Fruit fly (Drosophila melanogaster): ENCODE results near the gene rdgC.

rdgC gene

DNA sequence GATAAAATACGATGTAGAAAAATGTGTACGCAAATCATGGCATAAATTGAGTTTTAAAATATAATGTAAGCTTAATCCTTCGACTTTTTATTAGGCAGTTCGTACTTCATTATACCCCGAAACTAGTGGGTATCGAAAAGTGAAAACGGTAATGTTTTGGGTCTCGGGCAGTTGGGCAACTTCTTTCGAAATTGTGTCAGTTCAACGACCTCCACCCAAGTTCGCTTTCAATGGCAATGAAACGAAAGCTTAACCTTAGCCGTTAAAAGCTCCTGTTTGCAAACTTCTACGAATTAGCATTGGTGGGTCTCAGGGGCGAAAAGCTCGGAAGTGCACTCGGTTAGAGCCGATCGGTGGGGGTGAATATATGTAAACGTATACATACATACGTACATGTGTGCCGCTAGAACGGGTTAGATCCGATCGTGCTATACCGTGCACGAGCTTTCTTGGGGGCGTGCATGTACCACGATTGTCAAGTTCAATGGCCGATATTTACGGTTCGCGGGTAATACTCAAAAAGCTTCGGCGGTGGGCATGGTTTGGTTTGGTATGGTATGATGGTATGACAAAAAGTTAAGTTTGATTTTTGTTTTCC, 17.6 kb upstream of the rdgC start (continued):
- TF ChIP-seq CG11902 (GFP tag; optimal IDR thresholded peaks at IDR 0.05), result no peak

DNA sequence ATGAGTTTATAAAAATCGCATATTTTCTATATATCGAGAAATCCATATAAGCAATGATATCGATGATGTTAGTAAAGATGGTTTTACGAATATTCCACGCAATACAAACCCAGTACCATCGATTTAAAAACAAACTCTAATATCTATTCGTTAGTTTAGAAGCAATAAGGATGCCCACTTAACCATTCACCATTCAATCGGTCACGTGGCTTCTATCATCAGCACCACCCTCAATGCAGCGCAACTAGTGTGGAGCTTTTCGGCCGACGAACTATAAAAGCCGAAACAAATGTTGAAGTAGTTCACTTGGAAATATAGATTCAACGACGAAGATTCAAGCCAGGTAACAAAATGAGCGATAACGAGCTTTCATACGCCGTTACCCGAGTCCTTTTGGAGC, 16.5 kb upstream of the rdgC start, which contains the start of gene CG13813:
Gene CG13813 (plus strand): TSS at position 301 of the 400 bp plus-strand sequence.
- TF ChIP-seq esn (GFP tag; optimal IDR thresholded peaks at IDR 0.05) (no peak), CG11902 (GFP tag; optimal IDR thresholded peaks at IDR 0.05) (no peak), CG1621 (tag; optimal IDR thresholded peaks at IDR 0.05) (no peak), CG4318 (GFP tag; optimal IDR thresholded peaks at IDR 0.05) (no peak), CG6854 (GFP tag; optimal IDR thresholded peaks at IDR 0.05) (no peak), vri (GFP tag; optimal IDR thresholded peaks at IDR 0.05) (no peak), Eip93F (GFP tag; optimal IDR thresholded peaks at IDR 0.05) (no peak), Eip75B (GFP tag; optimal IDR thresholded peaks at IDR 0.05) (no peak), Eip78C (GFP tag) (no peak), CG11294 (GFP tag; IDR thresholded peaks at IDR 0.05) (no peak)

DNA sequence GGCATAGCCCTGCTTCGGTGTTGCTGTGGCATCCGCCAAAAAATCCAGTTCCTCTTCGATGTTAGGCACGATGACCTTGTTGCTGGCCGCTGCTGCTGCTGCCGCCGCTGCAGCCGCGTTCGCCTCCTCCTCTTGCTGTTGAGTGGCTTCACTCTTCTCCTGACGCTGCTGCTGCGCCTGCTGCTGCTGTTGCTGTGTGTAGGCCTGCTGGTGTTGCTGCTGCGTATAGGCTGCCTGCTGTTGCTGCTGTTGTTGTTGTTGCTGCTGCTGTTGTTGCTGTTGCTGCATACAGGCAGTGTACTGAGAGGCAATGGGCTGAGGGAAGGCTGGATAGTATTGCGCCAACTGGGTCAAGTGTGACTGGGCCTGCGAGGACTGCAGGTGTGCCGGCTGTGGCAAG, 10.7 kb upstream of the rdgC start:
- TF ChIP-seq fkh (GFP tag; optimal IDR thresholded peaks at IDR 0.05) (no peak), lz (GFP tag; optimal IDR thresholded peaks at IDR 0.05) (no peak), CG6276 (GFP tag; optimal IDR thresholded peaks at IDR 0.05) (no peak), CG6163 (GFP tag; IDR thresholded peaks at IDR 0.05) (no peak), fd85E (GFP tag; optimal IDR thresholded peaks at IDR 0.05) (no peak), Met (GFP tag; optimal IDR thresholded peaks at IDR 0.05) (no peak), CG3032 (tag; optimal IDR thresholded peaks at IDR 0.05) (no peak), pdm3 (GFP tag; optimal IDR thresholded peaks at IDR 0.05) (no peak), CG11902 (GFP tag; optimal IDR thresholded peaks at IDR 0.05) (no peak), Hr39 (GFP tag; optimal IDR thresholded peaks at IDR 0.05) (no peak), Smox (GFP tag; optimal IDR thresholded peaks at IDR 0.05) (no peak), CG10669 (GFP tag; optimal IDR thresholded peaks at IDR 0.05) (no peak)

DNA sequence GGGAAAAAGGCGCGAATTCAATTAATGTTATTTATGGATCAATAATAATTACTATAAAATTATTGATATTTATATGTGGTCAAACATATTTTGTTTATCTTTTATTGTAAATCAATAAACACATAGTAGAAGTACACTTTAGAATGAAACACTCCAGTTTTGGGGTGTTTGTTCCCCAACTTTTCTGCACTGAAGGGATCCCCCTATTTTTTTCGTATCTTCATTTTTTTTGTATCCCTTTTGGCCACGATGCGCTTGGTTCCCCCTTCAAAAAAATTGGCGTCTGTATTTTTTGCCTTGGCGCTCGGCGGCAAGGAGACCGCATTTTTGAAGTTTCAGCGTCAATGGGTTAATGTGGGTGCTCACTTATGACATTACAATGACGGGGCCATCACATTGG, 7.1 kb upstream of the rdgC start, which contains the start of gene Clc:
Gene Clc (plus strand): TSS at position 301 of the 400 bp plus-strand sequence.
- TF ChIP-seq topi (GFP tag; optimal IDR thresholded peaks at IDR 0.05) (no peak), lz (GFP tag; optimal IDR thresholded peaks at IDR 0.05) (no peak), fd59A (GFP tag; optimal IDR thresholded peaks at IDR 0.05) (no peak), CG31627 (GFP tag; optimal IDR thresholded peaks at IDR 0.05) (no peak), Eip78C (GFP tag) (no peak), CG3032 (tag; optimal IDR thresholded peaks at IDR 0.05) (no peak), Eip93F (GFP tag; optimal IDR thresholded peaks at IDR 0.05) (no peak), CG1621 (tag; optimal IDR thresholded peaks at IDR 0.05) (no peak), CG6854 (GFP tag; optimal IDR thresholded peaks at IDR 0.05) (no peak), CG6276 (GFP tag; optimal IDR thresholded peaks at IDR 0.05) (no peak), CG8319 (GFP tag; optimal IDR thresholded peaks at IDR 0.05) (no peak), dsx (GFP tag; optimal IDR thresholded peaks at IDR 0.05; ENCODE audit: poor library complexity, severe bottlenecking) (no peak), CG8119 (GFP tag; IDR thresholded peaks at IDR 0.05) (no peak), CG34406 (GFP tag; optimal IDR thresholded peaks at IDR 0.05) (no peak), Hr39 (GFP tag; optimal IDR thresholded peaks at IDR 0.05) (no peak), acj6 (GFP tag; optimal IDR thresholded peaks at IDR 0.05) (no peak), CG10631 (GFP tag; optimal IDR thresholded peaks at IDR 0.05) (no peak), CG6163 (GFP tag; IDR thresholded peaks at IDR 0.05) (no peak), svp (GFP tag) (no peak)

DNA sequence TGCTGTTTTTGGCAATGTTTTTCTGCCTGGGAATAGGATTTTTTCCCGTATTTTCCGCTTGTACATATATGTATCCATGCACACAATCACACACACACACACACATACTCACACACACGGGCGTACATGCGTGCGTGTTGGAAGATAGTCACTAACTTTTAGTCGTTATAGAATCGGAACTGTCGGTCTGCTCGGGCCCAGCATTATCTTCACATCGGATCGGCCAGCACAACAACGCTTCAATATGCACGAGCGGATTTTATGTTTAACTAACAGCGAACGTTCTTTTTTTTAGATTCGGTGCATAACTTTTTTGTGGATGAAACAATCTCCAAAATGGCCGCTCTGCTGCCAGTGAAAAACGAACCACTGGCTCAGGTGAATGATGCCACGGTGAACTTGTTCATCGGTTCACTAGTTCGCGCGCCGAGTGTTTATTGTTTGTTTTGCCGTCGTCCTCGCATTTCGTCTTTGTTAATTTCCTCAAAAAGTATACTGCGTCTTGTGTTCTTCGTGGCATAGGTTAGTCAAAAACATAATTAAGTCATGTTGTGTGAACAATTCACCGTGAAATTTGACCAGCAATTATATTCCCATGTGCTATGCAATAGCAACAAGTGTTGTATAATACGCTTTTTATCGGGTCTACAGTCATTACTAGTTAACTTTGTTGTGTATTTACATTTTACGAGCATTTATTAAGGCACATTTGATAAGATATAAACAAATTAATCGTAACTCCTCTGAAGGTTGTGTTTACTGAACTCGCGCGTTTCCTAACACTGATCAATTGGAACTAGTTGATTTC, 6.5 kb upstream of the rdgC start, which contains the start of the genes CG6951 and CG17233:
Gene CG6951 (plus strand): TSS at position 105 of the 808 bp plus-strand sequence.
Gene CG17233 (minus strand): TSS at position 741 of the 808 bp plus-strand sequence.
- TF ChIP-seq fd59A (GFP tag; optimal IDR thresholded peaks at IDR 0.05), result no peak
- peak; percentile 89 for TF ChIP-seq fkh (GFP tag; optimal IDR thresholded peaks at IDR 0.05)
